Worm (Caenorhabditis elegans): ENCODE measurements around the gene C18G1.7.

The C18G1.7 gene

ce11 chrV:4724453-4724852 is 20.9 kb upstream of the C18G1.7 start, which contains the start of gene F39G3.4:
Gene F39G3.4, plus strand, starts transcription at chrV:4724753.
- TF ChIP-seq flt-1 (GFP tag; IDR thresholded peaks at IDR 0.05) (no peak), scrt-1 (GFP tag; IDR thresholded peaks at IDR 0.05) (no peak), hmbx-1 (tag; optimal IDR thresholded peaks at IDR 0.05) (no peak), ama-1 (optimal IDR thresholded peaks at IDR 0.05) (no peak)

DNA sequence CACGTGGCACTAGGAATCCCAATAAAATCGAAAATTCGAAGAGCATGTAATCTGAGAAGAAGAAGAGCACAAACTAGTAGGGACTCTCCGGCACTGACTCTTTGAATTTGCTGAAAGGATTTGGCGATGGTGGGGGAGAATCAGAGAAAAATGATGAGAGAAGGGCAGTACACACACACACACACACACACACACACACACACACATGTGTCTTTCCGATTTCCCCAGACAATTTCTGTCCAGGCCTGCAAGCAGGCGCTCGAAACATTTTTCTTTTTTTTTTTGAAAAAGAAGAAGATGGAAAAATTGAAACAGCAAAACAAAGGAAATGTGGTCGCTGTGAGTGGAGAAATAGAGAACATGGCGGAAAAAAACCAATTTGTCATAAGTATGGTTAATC is 15.3 kb upstream of the C18G1.7 start, which contains the start of gene tig-2:
Gene tig-2, minus strand, starts transcription at position 87 of the 400 bp plus-strand sequence.
- no peak for TF ChIP-seq scrt-1 (GFP tag; IDR thresholded peaks at IDR 0.05)

DNA sequence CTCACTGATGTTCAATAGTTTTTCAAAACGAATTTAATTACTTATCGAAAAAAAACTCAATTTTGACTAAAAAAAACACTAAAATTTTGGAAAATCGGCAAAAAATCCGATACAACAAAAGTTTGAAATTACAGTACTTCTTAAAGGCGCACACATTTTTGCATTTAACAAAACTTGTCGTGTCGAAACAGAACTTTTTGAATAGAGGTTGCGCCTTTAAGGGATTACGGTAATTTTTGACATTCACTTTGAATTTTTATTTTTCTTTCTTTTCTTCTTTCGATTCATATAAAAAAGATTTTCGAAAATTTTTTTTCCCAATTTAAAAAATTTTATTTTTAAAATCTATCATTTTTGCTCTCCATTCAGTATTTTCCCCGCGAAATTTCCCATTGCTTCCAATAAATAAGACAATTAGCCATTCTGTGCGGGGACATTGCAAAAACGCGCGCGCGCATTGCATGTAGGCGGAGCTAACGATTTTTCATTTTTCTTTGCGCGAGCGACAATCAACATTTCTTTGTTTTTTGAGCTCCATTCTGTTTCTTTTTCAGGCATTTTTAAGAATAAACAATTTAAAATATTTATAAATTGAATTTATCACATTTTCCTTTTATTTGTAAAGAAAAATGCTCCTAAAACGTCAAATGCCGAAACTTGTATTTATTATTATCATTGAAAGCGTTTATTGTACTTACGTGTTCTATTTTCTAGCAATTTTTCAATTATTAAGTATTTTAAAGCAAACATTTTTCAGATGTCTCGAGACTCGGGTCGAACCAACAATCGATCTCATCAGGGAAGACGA is 14.0 kb upstream of the C18G1.7 start, which contains the start of gene F39G3.3:
Gene F39G3.3, plus strand, starts transcription at position 758 of the 808 bp plus-strand sequence.
- TF ChIP-seq tra-4 (tag; optimal IDR thresholded peaks at IDR 0.05) (peak; percentile 15), hmg-4 (GFP tag; optimal IDR thresholded peaks at IDR 0.05) (peak; percentile 85), tbx-37 (GFP tag; conservative IDR thresholded peaks at IDR 0.05) (peak; percentile 82), ama-1 (optimal IDR thresholded peaks at IDR 0.05) (no peak), sea-1 (GFP tag; conservative IDR thresholded peaks at IDR 0.05) (peak; percentile 74; the same call in 1 of the 2 replicates), hnd-1 (tag; optimal IDR thresholded peaks at IDR 0.05) (peak; percentile 75), hmbx-1 (tag; optimal IDR thresholded peaks at IDR 0.05) (peak; percentile 63), tbx-11 (GFP tag; IDR thresholded peaks at IDR 0.05) (peak; percentile 87), aly-1 (tag; optimal IDR thresholded peaks at IDR 0.05) (peak; percentile 65), ets-7 (tag; optimal IDR thresholded peaks at IDR 0.05) (peak; percentile 61), F13C5.2 (tag; optimal IDR thresholded peaks at IDR 0.05) (peak; percentile 94), ceh-13 (GFP tag; optimal IDR thresholded peaks at IDR 0.05) (peak; percentile 83), flt-1 (GFP tag; IDR thresholded peaks at IDR 0.05) (peak; percentile 74), pes-1 (GFP tag; IDR thresholded peaks at IDR 0.05) (peak; percentile 90), B0310.2 (tag; optimal IDR thresholded peaks at IDR 0.05) (peak; percentile 65), ceh-36 (tag; optimal IDR thresholded peaks at IDR 0.05) (peak; percentile 81), scrt-1 (GFP tag; IDR thresholded peaks at IDR 0.05) (peak; percentile 85)

DNA sequence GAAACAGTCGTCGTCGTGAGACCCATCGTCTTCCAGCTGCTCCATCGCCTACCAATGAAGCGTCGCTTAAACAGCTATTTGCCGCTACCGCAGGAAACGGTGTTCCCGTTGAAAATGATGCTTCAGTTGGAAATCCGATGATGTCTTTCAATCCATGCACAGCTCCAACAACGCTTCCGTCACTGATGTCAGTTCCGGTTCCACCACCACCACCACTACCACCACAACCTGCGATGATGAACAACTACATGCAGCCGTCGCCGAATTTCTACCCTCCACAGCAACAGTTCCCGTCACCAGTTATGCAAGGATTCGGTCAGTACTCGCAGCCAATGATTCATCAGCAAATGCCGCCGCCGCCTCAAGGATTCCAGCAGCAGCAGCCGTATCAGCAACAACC is 11.4 kb upstream of the C18G1.7 start:
- TF ChIP-seq hnd-1 (tag; optimal IDR thresholded peaks at IDR 0.05) (no peak), ceh-13 (GFP tag; optimal IDR thresholded peaks at IDR 0.05) (no peak)

DNA sequence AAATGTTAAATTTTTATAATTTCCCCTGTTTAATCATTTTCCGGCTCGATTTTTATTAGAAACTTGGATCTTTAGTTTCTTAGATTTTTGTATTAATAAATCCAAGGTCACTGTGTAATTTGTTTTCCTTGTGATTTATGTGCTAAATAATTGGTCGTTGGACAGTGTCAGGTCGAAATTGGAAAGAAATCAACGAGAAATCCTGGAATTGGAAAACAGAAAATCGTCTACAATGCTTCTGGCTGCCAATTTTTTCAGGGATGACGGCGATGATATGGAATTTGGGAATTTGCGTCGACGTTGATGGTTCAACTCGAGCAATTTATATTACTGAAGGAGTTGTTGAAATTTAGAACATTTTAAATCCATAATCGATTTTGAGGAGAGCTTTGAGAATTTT is 10.8 kb upstream of the C18G1.7 start:
- TF ChIP-seq scrt-1 (GFP tag; IDR thresholded peaks at IDR 0.05): no peak
- TF ChIP-seq F13C5.2 (tag; optimal IDR thresholded peaks at IDR 0.05): no peak
- no peak for TF ChIP-seq pes-1 (GFP tag; IDR thresholded peaks at IDR 0.05)
- TF ChIP-seq sea-1 (GFP tag; conservative IDR thresholded peaks at IDR 0.05): no peak
- TF ChIP-seq flt-1 (GFP tag; IDR thresholded peaks at IDR 0.05): no peak
- no peak for TF ChIP-seq hnd-1 (tag; optimal IDR thresholded peaks at IDR 0.05)
- no peak for TF ChIP-seq tbx-11 (GFP tag; IDR thresholded peaks at IDR 0.05)
- no peak for TF ChIP-seq ceh-36 (tag; optimal IDR thresholded peaks at IDR 0.05)
- TF ChIP-seq ceh-13 (GFP tag; optimal IDR thresholded peaks at IDR 0.05): no peak
- no peak for TF ChIP-seq aly-1 (tag; optimal IDR thresholded peaks at IDR 0.05)
- no peak for TF ChIP-seq hmg-4 (GFP tag; optimal IDR thresholded peaks at IDR 0.05)
- TF ChIP-seq ets-7 (tag; optimal IDR thresholded peaks at IDR 0.05): no peak
- no peak for TF ChIP-seq tra-4 (tag; optimal IDR thresholded peaks at IDR 0.05)
- no peak for TF ChIP-seq B0310.2 (tag; optimal IDR thresholded peaks at IDR 0.05)
- TF ChIP-seq hmbx-1 (tag; optimal IDR thresholded peaks at IDR 0.05): no peak

DNA sequence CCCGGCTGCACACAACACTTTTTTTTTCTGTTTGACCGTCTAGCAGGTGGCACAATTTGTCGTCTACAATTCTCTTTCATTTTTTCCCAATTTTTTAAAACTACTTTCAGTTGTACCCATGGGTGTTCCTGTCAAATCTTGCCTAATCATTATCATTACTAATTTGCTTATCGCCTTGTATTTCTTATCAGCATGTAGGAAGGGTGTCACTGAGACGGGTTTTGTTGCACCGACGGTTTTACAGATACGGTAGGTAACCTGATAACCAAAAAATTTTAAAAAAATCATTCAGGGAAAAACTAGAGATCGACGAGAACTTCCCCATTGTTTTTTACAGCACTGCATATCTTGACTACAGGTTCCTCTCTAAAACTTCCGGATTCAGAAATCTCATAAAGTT is 7.6 kb upstream of the C18G1.7 start, which contains the start of gene F39G3.2:
Gene F39G3.2, plus strand, starts transcription at position 105 of the 400 bp plus-strand sequence.
- TF ChIP-seq aly-1 (tag; optimal IDR thresholded peaks at IDR 0.05): no peak
- no peak for TF ChIP-seq hnd-1 (tag; optimal IDR thresholded peaks at IDR 0.05)
- TF ChIP-seq tbx-37 (GFP tag; conservative IDR thresholded peaks at IDR 0.05): no peak
- no peak for TF ChIP-seq hmbx-1 (tag; optimal IDR thresholded peaks at IDR 0.05)
- no peak for TF ChIP-seq flt-1 (GFP tag; IDR thresholded peaks at IDR 0.05)

ce11 chrV:4742190-4742589 is 3.2 kb upstream of the C18G1.7 start, which contains the start of gene ugt-61:
Gene ugt-61, plus strand, starts transcription at chrV:4742422.
- no peak for TF ChIP-seq F13C5.2 (tag; optimal IDR thresholded peaks at IDR 0.05)
- no peak for TF ChIP-seq hnd-1 (tag; optimal IDR thresholded peaks at IDR 0.05)
- TF ChIP-seq aly-1 (tag; optimal IDR thresholded peaks at IDR 0.05): no peak
- no peak for TF ChIP-seq ama-1 (optimal IDR thresholded peaks at IDR 0.05)
- no peak for TF ChIP-seq hmg-4 (GFP tag; optimal IDR thresholded peaks at IDR 0.05)
- no peak for TF ChIP-seq tbx-11 (GFP tag; IDR thresholded peaks at IDR 0.05)
- TF ChIP-seq scrt-1 (GFP tag; IDR thresholded peaks at IDR 0.05): no peak
- TF ChIP-seq tra-4 (tag; optimal IDR thresholded peaks at IDR 0.05): no peak
- TF ChIP-seq sea-1 (GFP tag; conservative IDR thresholded peaks at IDR 0.05): no peak

- TF ChIP-seq flt-1 (GFP tag; IDR thresholded peaks at IDR 0.05) (no peak), hmg-4 (GFP tag; optimal IDR thresholded peaks at IDR 0.05) (no peak), ets-7 (tag; optimal IDR thresholded peaks at IDR 0.05) (no peak), aly-1 (tag; optimal IDR thresholded peaks at IDR 0.05) (no peak), pes-1 (GFP tag; IDR thresholded peaks at IDR 0.05) (no peak), B0310.2 (tag; optimal IDR thresholded peaks at IDR 0.05) (no peak), tbx-11 (GFP tag; IDR thresholded peaks at IDR 0.05) (no peak), ceh-13 (GFP tag; optimal IDR thresholded peaks at IDR 0.05) (no peak)
Measured at ce11 chrV:4750294-4750693, 4.9 kb downstream of the C18G1.7 start, which contains the start of gene C18G1.6. Gene C18G1.6, plus strand, starts transcription at chrV:4750594.
